Worm (Caenorhabditis elegans): Measurements from ENCODE around the gene T15H9.5.

DNA sequence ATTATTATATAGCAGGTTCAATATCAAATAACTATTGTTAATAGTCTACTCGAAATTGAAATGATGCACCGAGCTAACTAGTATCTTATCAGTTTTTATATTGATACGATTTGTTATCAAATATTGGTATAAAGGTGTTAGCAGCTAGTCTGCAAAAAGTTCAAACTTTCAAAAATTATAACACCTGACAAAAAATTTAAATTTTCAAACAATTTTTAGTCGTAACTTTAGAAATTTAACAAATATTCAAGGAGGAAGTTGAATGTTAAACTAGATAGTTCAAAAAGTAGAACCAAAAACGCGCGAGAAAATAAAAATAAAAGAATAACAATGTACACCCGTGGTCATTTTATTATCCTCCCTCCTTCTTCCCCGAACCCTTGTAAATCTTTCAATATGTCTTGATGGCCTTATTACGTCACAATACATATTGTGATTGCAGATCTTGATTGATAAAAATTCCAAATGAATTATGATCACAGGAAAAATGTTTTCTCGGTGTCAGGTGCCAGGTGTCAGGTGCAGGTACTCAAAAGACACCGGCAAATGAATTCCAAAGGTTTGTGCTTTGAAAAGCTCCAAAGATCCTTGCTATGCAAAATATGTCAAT is 44.4 kb upstream of the T15H9.5 start, which contains the start of gene ZK1307.1:
- TF ChIP-seq ceh-31 (tag; optimal IDR thresholded peaks at IDR 0.05) (no peak), lin-11 (tag; optimal IDR thresholded peaks at IDR 0.05) (no peak), ref-2 (tag; optimal IDR thresholded peaks at IDR 0.05) (no peak)
